Fruit fly (Drosophila melanogaster) Kc167 (cell line): ENCODE data around the gene CG33284.

Source experiments
- Myc ChIP-seq: fragments of >200 bp; optimal IDR thresholded peaks from 2 replicates; lab custom pipeline; 2017; ENCODE audit warnings: missing external identifiers
- Sin3A ChIP-seq: fragments of >200 bp; optimal IDR thresholded peaks from 2 replicates; lab custom pipeline; 2018; ENCODE audit warnings: missing external identifiers
- h ChIP-seq: fragments of >200 bp; optimal IDR thresholded peaks from 3 replicates; lab custom pipeline; 2018; ENCODE audit warnings: missing external identifiers
- insv ChIP-seq: fragments of >200 bp; optimal IDR thresholded peaks from 3 replicates; lab custom pipeline; 2018; ENCODE audit warnings: missing external identifiers
- psq ChIP-seq: fragments of >200 bp; optimal IDR thresholded peaks from 2 replicates; lab custom pipeline; 2017; ENCODE audit warnings: missing external identifiers
- ttk ChIP-seq: sonication (Bioruptor generic); optimal IDR thresholded peaks from 2 replicates; lab custom pipeline; 2017; ENCODE audit warnings: missing external identifiers

The CG33284 gene

DNA sequence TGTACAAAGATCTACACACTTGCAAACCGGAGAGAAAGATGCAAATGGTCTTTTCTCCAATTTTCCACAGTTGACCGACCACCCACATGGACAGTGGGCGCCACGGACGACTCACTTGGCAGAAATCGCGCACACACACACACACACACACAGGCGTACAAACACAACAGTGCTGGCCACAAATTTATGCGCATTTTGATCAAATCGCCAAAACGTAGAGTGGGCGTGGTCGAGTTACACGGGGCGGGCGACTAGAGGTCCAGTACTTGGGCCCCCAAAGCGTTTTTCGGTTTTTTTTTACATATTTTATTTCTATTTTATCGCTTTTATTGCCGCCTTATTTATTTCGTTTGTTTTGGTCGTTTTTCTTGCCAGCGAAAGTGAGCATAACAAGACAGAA lies 5.0 kb upstream of the CG33284 start:
- TF ChIP-seq insv (lab: Kevin White, UChicago) (no peak), ttk (lab: Kevin White, UChicago) (no peak), Sin3A (lab: Kevin White, UChicago) (no peak), Myc (no peak), psq (no peak)

DNA sequence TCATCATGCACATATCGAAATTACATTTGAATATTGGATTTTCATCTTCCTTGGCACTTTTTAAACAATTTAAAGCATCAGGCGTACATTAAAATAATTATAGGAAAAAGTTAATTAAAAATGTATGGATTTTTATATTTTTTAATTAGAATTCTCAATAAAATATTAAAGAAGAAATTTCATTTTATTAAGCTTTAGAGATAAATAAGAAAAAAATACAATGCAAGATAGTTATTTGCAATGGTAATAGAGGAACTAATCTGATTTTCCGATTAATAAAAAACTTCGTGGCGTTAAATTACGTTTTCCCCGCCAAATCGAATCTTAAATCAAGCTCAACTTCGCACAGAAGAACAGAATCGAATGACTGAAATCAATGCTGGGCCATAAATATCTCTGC lies 2.2 kb upstream of the CG33284 start, which contains the start of gene CG43938:
Gene CG43938, plus strand, starts transcription at position 301 of the 400 bp plus-strand sequence.
- TF ChIP-seq psq (no peak), Sin3A (lab: Kevin White, UChicago) (no peak), ttk (lab: Kevin White, UChicago) (no peak), Myc (no peak), insv (lab: Kevin White, UChicago) (no peak), h (lab: Kevin White, UChicago) (no peak)

- TF ChIP-seq insv (lab: Kevin White, UChicago): no peak
- no peak for TF ChIP-seq h (lab: Kevin White, UChicago)
- TF ChIP-seq Myc: no peak
- no peak for TF ChIP-seq ttk (lab: Kevin White, UChicago)
- TF ChIP-seq psq: no peak
- TF ChIP-seq Sin3A (lab: Kevin White, UChicago): no peak
These were observed 1.0 kb upstream of the CG33284 start for dm6 chr3L:21122522-21122923.

dm6 chr3L:21129682-21130081 lies 6.1 kb downstream of the CG33284 start:
- TF ChIP-seq insv (lab: Kevin White, UChicago) (no peak), Sin3A (lab: Kevin White, UChicago) (no peak), h (lab: Kevin White, UChicago) (no peak), psq (no peak), ttk (lab: Kevin White, UChicago) (no peak), Myc (no peak)

- TF ChIP-seq insv (lab: Kevin White, UChicago) (no peak), h (lab: Kevin White, UChicago) (no peak), psq (no peak), Myc (no peak), ttk (lab: Kevin White, UChicago) (no peak), Sin3A (lab: Kevin White, UChicago) (no peak)
These were observed 7.4 kb downstream of the CG33284 start, which contains the start of gene ko for dm6 chr3L:21130839-21131410. TSS of gene ko (minus strand) at chr3L:21131159.

- TF ChIP-seq psq: no peak
- no peak for TF ChIP-seq ttk (lab: Kevin White, UChicago)
- TF ChIP-seq Myc: no peak
- TF ChIP-seq Sin3A (lab: Kevin White, UChicago): no peak
- no peak for TF ChIP-seq h (lab: Kevin White, UChicago)
- no peak for TF ChIP-seq insv (lab: Kevin White, UChicago)
These were observed 7.9 kb downstream of the CG33284 start, which contains the start of gene ICA69 for dm6 chr3L:21131427-21131826. TSS of gene ICA69 (plus strand) at chr3L:21131446.

DNA sequence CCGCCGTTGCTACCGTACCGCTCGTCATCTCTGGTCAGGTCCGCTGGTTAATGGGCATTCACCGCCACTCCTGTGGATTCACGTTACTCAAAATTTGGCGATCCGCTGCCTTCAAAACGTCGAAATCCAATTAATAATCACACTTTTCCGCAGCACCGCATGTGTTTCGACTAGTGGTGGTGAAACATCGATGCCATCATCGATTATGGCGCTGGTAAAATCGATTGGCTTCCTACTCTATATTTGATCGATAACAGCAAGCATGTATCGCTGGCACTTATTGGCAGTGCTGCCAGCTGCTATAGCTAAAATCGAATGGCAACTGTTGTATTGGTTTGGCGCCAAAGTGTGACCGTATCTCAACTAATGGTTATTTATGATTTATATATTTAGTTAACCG lies 12.3 kb downstream of the CG33284 start:
- TF ChIP-seq h (lab: Kevin White, UChicago): no peak
- TF ChIP-seq ttk (lab: Kevin White, UChicago): no peak
- TF ChIP-seq Myc: no peak
- TF ChIP-seq psq: no peak
- no peak for TF ChIP-seq Sin3A (lab: Kevin White, UChicago)
- TF ChIP-seq insv (lab: Kevin White, UChicago): no peak

DNA sequence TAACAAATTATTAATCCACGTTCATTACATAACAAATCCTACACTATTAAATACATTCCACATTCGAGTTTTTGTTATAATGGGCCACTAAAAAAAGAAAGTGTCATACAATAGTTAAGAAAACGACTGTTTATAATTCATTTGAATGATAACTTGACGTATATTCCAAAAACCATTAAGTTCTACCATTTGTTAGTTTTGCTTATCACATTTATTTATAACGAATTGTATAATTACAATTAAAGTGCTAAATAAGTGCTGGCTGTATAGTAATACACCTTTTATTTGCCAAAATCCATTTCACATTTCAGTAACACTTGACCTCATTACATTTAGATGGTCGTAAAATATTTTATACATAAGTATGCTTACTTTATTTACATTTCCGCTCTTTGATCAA lies 12.7 kb downstream of the CG33284 start, which contains the start of gene CG10565:
Gene CG10565, minus strand, starts transcription at position 101 of the 400 bp plus-strand sequence.
- no peak for TF ChIP-seq ttk (lab: Kevin White, UChicago)
- TF ChIP-seq Myc: no peak
- no peak for TF ChIP-seq psq
- TF ChIP-seq h (lab: Kevin White, UChicago): no peak
- no peak for TF ChIP-seq insv (lab: Kevin White, UChicago)
- no peak for TF ChIP-seq Sin3A (lab: Kevin White, UChicago)

dm6 chr3L:21145841-21146395 lies 22.4 kb downstream of the CG33284 start:
- TF ChIP-seq ttk (lab: Kevin White, UChicago) (no peak), Sin3A (lab: Kevin White, UChicago) (no peak), Myc (no peak), h (lab: Kevin White, UChicago) (no peak), insv (lab: Kevin White, UChicago) (no peak), psq (no peak)

DNA sequence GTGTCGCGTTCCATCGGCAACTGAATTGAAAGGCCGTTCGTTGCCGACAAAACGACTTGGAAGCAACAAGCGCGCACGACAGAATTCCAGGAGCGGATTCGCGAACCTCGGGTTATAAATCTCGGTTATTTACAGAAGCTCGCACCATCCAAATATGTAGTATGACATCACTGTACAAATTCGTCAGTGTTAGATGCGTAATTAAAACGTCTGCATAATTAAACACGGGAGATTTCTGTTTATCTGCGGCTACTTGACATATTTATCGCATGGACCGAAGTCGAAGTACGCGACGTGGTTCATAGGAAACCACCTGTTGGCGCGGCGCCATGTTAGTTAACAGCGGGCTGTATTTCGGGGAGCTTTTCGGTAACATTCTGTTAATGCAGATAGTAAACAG lies 48.4 kb downstream of the CG33284 start, which contains the start of gene Ac78C:
Gene Ac78C, minus strand, starts transcription at position 26 of the 400 bp plus-strand sequence.
- no peak for TF ChIP-seq ttk (lab: Kevin White, UChicago)
- no peak for TF ChIP-seq Sin3A (lab: Kevin White, UChicago)
- no peak for TF ChIP-seq psq
- TF ChIP-seq h (lab: Kevin White, UChicago): no peak

dm6 chr3L:21172527-21173253 lies 49.1 kb downstream of the CG33284 start, which contains the start of the genes chb and AsnS:
TSS of gene chb (plus strand) at chr3L:21172853.
TSS of gene AsnS (plus strand) at chr3L:21173118.
- TF ChIP-seq h (lab: Kevin White, UChicago) (no peak), Sin3A (lab: Kevin White, UChicago) (no peak), Myc (no peak), insv (lab: Kevin White, UChicago) (no peak), ttk (lab: Kevin White, UChicago) (no peak), psq (no peak)
